Worm (Caenorhabditis elegans): ENCODE measurements around the gene dhs-6.

Gene dhs-6

DNA sequence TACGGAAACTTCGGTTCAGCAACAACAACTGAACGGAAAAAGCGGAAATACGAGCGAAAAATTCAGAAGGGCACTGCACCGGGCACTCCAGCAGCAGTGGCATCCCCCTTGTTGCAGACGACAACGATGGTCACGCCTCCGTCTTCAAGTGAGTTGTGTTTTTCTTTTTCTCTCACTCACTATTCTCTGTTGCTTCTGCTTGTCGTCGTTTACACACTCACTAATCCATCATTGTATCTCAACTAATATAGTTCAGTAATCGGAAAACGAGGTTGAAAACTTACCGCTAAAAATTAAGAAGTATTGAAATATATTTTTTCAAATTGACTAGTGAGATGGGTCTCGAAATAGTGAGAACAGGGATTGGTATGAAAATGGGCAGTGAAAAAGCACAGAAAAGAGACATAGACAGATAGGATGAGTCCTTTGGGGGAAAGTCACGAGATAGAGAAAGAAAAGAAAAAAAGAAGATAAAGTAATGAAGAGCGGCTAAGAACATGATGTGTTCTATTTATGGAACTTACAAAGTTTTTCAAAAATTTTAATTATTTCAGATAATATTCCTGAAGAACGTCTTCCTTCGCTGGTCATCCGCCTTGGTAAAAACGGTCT is 44.2 kb upstream of the dhs-6 start:
- TF ChIP-seq ceh-14 (tag; optimal IDR thresholded peaks at IDR 0.05) (peak; percentile 10), mec-3 (tag; optimal IDR thresholded peaks at IDR 0.05; ENCODE audit: borderline replicate concordance) (no peak), lim-6 (tag; optimal IDR thresholded peaks at IDR 0.05) (no peak), unc-42 (tag; optimal IDR thresholded peaks at IDR 0.05) (peak; percentile 12), fax-1 (tag; optimal IDR thresholded peaks at IDR 0.05) (no peak)

ce11 chrII:5661735-5662177 is 42.6 kb upstream of the dhs-6 start:
- no peak for TF ChIP-seq hlh-15 (tag; optimal IDR thresholded peaks at IDR 0.05)
- peak; percentile 23 for TF ChIP-seq tbx-7 (tag; optimal IDR thresholded peaks at IDR 0.05)
- peak; percentile 38 for TF ChIP-seq nhr-11 (tag; optimal IDR thresholded peaks at IDR 0.05)
- peak; percentile 87 for TF ChIP-seq ceh-45 (GFP tag; IDR thresholded peaks at IDR 0.05)
- peak; percentile 78 for TF ChIP-seq lim-6 (tag; optimal IDR thresholded peaks at IDR 0.05)
- peak; percentile 92 for TF ChIP-seq pros-1 (tag; optimal IDR thresholded peaks at IDR 0.05)
- peak; percentile 36 for TF ChIP-seq unc-42 (tag; optimal IDR thresholded peaks at IDR 0.05)
- TF ChIP-seq hlh-6 (tag; optimal IDR thresholded peaks at IDR 0.05), result peak; percentile 22
- TF ChIP-seq pat-9 (tag; optimal IDR thresholded peaks at IDR 0.05), result peak; percentile 85
- peak; percentile 70 for TF ChIP-seq gmeb-2 (tag; optimal IDR thresholded peaks at IDR 0.05)
- TF ChIP-seq elt-2 (tag; optimal IDR thresholded peaks at IDR 0.05), result peak; percentile 83
- peak; percentile 87 for TF ChIP-seq T23F11.4 (GFP tag; optimal IDR thresholded peaks at IDR 0.05)
- TF ChIP-seq elt-4 (tag; optimal IDR thresholded peaks at IDR 0.05), result no peak
- TF ChIP-seq ceh-9 (tag; optimal IDR thresholded peaks at IDR 0.05), result no peak
- peak; percentile 93 for TF ChIP-seq unc-3 (GFP tag; conservative IDR thresholded peaks at IDR 0.05)
- no peak for TF ChIP-seq unc-3 (tag; optimal IDR thresholded peaks at IDR 0.05)
- peak; percentile 74 for TF ChIP-seq ceh-48 (tag; optimal IDR thresholded peaks at IDR 0.05)
- peak; percentile 55 for TF ChIP-seq ahr-1 (tag; optimal IDR thresholded peaks at IDR 0.05)
- peak; percentile 45 for TF ChIP-seq hlh-13 (GFP tag; optimal IDR thresholded peaks at IDR 0.05)
- peak; percentile 5 for TF ChIP-seq pax-1 (tag; optimal IDR thresholded peaks at IDR 0.05)
- peak; percentile 48 for TF ChIP-seq mec-3 (tag; optimal IDR thresholded peaks at IDR 0.05; ENCODE audit: borderline replicate concordance)
- TF ChIP-seq ceh-18 (tag; optimal IDR thresholded peaks at IDR 0.05), result peak; percentile 90
- peak; percentile 81 for TF ChIP-seq F13H6.1 (tag; optimal IDR thresholded peaks at IDR 0.05)
- peak; percentile 73 for TF ChIP-seq C38D4.7 (GFP tag; optimal IDR thresholded peaks at IDR 0.05)
- peak; percentile 76 for TF ChIP-seq C08G9.2 (tag; optimal IDR thresholded peaks at IDR 0.05)
- TF ChIP-seq ets-4 (tag; optimal IDR thresholded peaks at IDR 0.05), result peak; percentile 43
- peak; percentile 75 for TF ChIP-seq K02D7.2 (tag; optimal IDR thresholded peaks at IDR 0.05)
- TF ChIP-seq npax-4 (tag; optimal IDR thresholded peaks at IDR 0.05), result no peak
- peak; percentile 78 for TF ChIP-seq ref-2 (tag; optimal IDR thresholded peaks at IDR 0.05)
- peak; percentile 43 for TF ChIP-seq sdc-2 (tag; optimal IDR thresholded peaks at IDR 0.05)
- TF ChIP-seq fkh-10 (GFP tag; optimal IDR thresholded peaks at IDR 0.05), result no peak
- TF ChIP-seq Y22D7AL.16 (tag; optimal IDR thresholded peaks at IDR 0.05), result peak; percentile 78
- peak; percentile 90 for TF ChIP-seq ceh-34 (tag; optimal IDR thresholded peaks at IDR 0.05)
- peak; percentile 83 for TF ChIP-seq sox-4 (tag; optimal IDR thresholded peaks at IDR 0.05)
- no peak for TF ChIP-seq ttx-3 (tag; optimal IDR thresholded peaks at IDR 0.05)
- TF ChIP-seq fax-1 (tag; optimal IDR thresholded peaks at IDR 0.05), result peak; percentile 30
- peak; percentile 72 for TF ChIP-seq ceh-14 (tag; optimal IDR thresholded peaks at IDR 0.05)
- TF ChIP-seq ceh-24 (tag; optimal IDR thresholded peaks at IDR 0.05), result peak; percentile 63
- peak; percentile 42 for TF ChIP-seq nhr-232 (tag; optimal IDR thresholded peaks at IDR 0.05)
- peak; percentile 66 for TF ChIP-seq unc-55 (GFP tag; optimal IDR thresholded peaks at IDR 0.05)
- peak; percentile 64 for TF ChIP-seq hlh-8 (tag; optimal IDR thresholded peaks at IDR 0.05)
- no peak for TF ChIP-seq zip-5 (tag; optimal IDR thresholded peaks at IDR 0.05)
- TF ChIP-seq ceh-19 (GFP tag; optimal IDR thresholded peaks at IDR 0.05), result peak; percentile 91
- TF ChIP-seq ceh-22 (tag; optimal IDR thresholded peaks at IDR 0.05), result peak; percentile 68
- TF ChIP-seq ceh-30 (tag; optimal IDR thresholded peaks at IDR 0.05), result peak; percentile 44
- TF ChIP-seq nfya-1 (tag; optimal IDR thresholded peaks at IDR 0.05), result peak; percentile 97
- TF ChIP-seq ceh-6 (GFP tag; optimal IDR thresholded peaks at IDR 0.05), result peak; percentile 56
- TF ChIP-seq K09A11.1 (tag; optimal IDR thresholded peaks at IDR 0.05; ENCODE audit: insufficient read depth), result peak; percentile 60
- TF ChIP-seq syd-9 (tag; optimal IDR thresholded peaks at IDR 0.05), result peak; percentile 44

Data from whole organism, late embryonic.